Fruit fly (Drosophila melanogaster): ENCODE measurements around the gene ine.

The ine gene

DNA sequence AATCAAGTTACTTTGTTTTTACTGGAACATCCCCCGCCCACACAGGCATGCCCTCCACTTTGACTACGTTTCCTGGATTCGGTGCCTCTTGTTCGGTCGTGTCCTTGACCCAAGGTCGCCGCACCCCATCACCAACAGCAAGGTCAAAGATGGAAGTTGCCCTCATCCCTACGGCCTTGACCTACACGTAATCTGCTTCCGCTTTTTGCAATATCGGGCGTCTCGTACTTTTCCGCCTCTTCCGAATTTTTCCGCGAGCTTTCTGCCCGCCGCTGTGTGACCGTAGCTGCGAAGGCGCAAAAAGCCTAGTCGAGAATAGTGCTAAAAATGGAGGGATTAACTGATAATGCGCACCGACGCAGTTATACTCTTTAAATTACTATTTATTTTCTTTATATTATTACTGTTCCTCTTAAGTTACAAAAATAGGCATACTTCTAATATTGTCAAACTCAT is 20.3 kb downstream of the ine start, which contains the start of gene Gs1l (continued):
- TF ChIP-seq CG8359 (GFP tag; optimal IDR thresholded peaks at IDR 0.05; ENCODE audit: borderline replicate concordance) (no peak), Sox102F (GFP tag; optimal IDR thresholded peaks at IDR 0.05) (no peak), bigmax (GFP tag; optimal IDR thresholded peaks at IDR 0.05) (no peak), chinmo (GFP tag; IDR thresholded peaks at IDR 0.05; ENCODE audit: partially characterized antibody) (0 out of 4 replicates have a peak, but pooled peaks have one; percentile 5), pfk (GFP tag; optimal IDR thresholded peaks at IDR 0.05) (no peak), CG1603 (tag; optimal IDR thresholded peaks at IDR 0.05) (no peak), cas (GFP tag; IDR thresholded peaks at IDR 0.05) (no peak), Atf3 (GFP tag; optimal IDR thresholded peaks at IDR 0.05) (no peak), amos (GFP tag; IDR thresholded peaks at IDR 0.05; ENCODE audit: partially characterized antibody) (no peak), CG16863 (GFP tag; optimal IDR thresholded peaks at IDR 0.05) (no peak), Sry-β (GFP tag; optimal IDR thresholded peaks at IDR 0.05) (no peak), Ssrp (tag; optimal IDR thresholded peaks at IDR 0.05) (peak; percentile 42), CHES-1-like (GFP tag; optimal IDR thresholded peaks at IDR 0.05) (no peak), CG10321 (GFP tag; IDR thresholded peaks at IDR 0.05) (no peak), Hsf (GFP tag; optimal IDR thresholded peaks at IDR 0.05) (no peak), trh (GFP tag; optimal IDR thresholded peaks at IDR 0.05) (no peak), CG4707 (GFP tag; optimal IDR thresholded peaks at IDR 0.05) (no peak), ash1 (GFP tag; optimal IDR thresholded peaks at IDR 0.05) (no peak), her (GFP tag; optimal IDR thresholded peaks at IDR 0.05) (no peak), CG7271 (tag; optimal IDR thresholded peaks at IDR 0.05) (no peak), Sry-δ (GFP tag; optimal IDR thresholded peaks at IDR 0.05) (no peak), CG31365 (tag; optimal IDR thresholded peaks at IDR 0.05) (no peak), Dip2 (GFP tag; IDR thresholded peaks at IDR 0.05) (no peak), usp (GFP tag; optimal IDR thresholded peaks at IDR 0.05) (no peak), Nf-YB (GFP tag; optimal IDR thresholded peaks at IDR 0.05) (no peak), kah (GFP tag; optimal IDR thresholded peaks at IDR 0.05) (no peak), ab (GFP tag; optimal IDR thresholded peaks at IDR 0.05) (no peak), Dad (GFP tag; optimal IDR thresholded peaks at IDR 0.05) (no peak), sug (tag; optimal IDR thresholded peaks at IDR 0.05) (peak; percentile 22), caup (GFP tag; optimal IDR thresholded peaks at IDR 0.05; ENCODE audit: severe bottlenecking) (no peak), ro (GFP tag; IDR thresholded peaks at IDR 0.05) (no peak), D19A (tag; optimal IDR thresholded peaks at IDR 0.05) (peak; percentile 99), Fer2 (tag; optimal IDR thresholded peaks at IDR 0.05) (no peak), CG18599 (GFP tag; optimal IDR thresholded peaks at IDR 0.05) (no peak), sima (GFP tag; optimal IDR thresholded peaks at IDR 0.05) (no peak), pzg (GFP tag; optimal IDR thresholded peaks at IDR 0.05) (peak; percentile 55), CG15011 (GFP tag; optimal IDR thresholded peaks at IDR 0.05) (no peak), H15 (GFP tag; IDR thresholded peaks at IDR 0.05) (no peak), Jarid2 (GFP tag; optimal IDR thresholded peaks at IDR 0.05) (no peak), CG6854 (GFP tag; optimal IDR thresholded peaks at IDR 0.05) (peak; percentile 18), Lhr (GFP tag; optimal IDR thresholded peaks at IDR 0.05) (no peak), Elba2 (GFP tag; optimal IDR thresholded peaks at IDR 0.05) (no peak), bcd (GFP tag; optimal IDR thresholded peaks at IDR 0.05) (peak; percentile 45), hth (optimal IDR thresholded peaks at IDR 0.05) (no peak), CG3995 (GFP tag; optimal IDR thresholded peaks at IDR 0.05) (no peak), shn (GFP tag; optimal IDR thresholded peaks at IDR 0.05) (no peak), Abd-B (GFP tag; optimal IDR thresholded peaks at IDR 0.05) (no peak), CG13624 (GFP tag; optimal IDR thresholded peaks at IDR 0.05) (no peak), CkIIα-i1 (GFP tag; IDR thresholded peaks at IDR 0.05) (no peak), CG10654 (GFP tag; optimal IDR thresholded peaks at IDR 0.05) (no peak), Dll (GFP tag; IDR thresholded peaks at IDR 0.05; ENCODE audit: partially characterized antibody) (no peak)
